Worm (Caenorhabditis elegans): ENCODE data around the gene gba-4.

Gene gba-4

DNA sequence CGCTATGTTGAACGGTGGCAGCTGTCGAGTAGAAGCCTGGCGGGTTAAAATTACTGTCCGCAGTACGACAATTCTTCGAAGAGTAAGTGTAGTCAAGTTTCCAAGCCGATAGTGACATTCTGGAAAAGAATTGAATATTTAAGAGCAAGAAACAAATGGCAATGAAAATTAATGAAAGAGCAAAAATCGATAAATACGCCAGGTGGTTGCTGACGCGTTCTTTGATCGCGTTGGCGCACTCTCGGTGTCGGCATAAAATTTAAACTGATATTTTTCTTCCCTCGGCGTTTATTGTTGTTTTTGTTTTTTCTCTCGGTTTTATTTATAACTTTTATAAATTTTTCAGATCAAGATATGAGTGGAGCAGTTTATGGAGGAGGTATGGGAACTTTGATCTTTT is 44.0 kb upstream of the gba-4 start, which contains the start of the genes perm-3 and swsn-6 (continued):
- TF ChIP-seq nhr-25 (tag; optimal IDR thresholded peaks at IDR 0.05; ENCODE audit: borderline replicate concordance, insufficient read depth) (no peak), daf-8 (GFP tag; IDR thresholded peaks at IDR 0.05) (no peak), aly-2 (tag; optimal IDR thresholded peaks at IDR 0.05) (no peak), fkh-10 (GFP tag; optimal IDR thresholded peaks at IDR 0.05) (no peak), lin-39 (tag; optimal IDR thresholded peaks at IDR 0.05) (no peak), unc-62 (GFP tag; optimal IDR thresholded peaks at IDR 0.05 in 1 of 2) (no peak), unc-62 (tag; optimal IDR thresholded peaks at IDR 0.05) (no peak), unc-39 (tag; optimal IDR thresholded peaks at IDR 0.05) (no peak), mep-1 (tag; optimal IDR thresholded peaks at IDR 0.05) (peak; percentile 78), T20F7.1 (GFP tag; optimal IDR thresholded peaks at IDR 0.05) (peak; percentile 41), zip-11 (GFP tag; IDR thresholded peaks at IDR 0.05) (no peak), snpc-1.2 (GFP tag; IDR thresholded peaks at IDR 0.05) (peak; percentile 82), daf-12 (tag; optimal IDR thresholded peaks at IDR 0.05) (no peak), egl-27 (tag; optimal IDR thresholded peaks at IDR 0.05) (no peak), mes-2 (tag; optimal IDR thresholded peaks at IDR 0.05; ENCODE audit: poor library complexity, severe bottlenecking) (peak; percentile 90), lsy-2 (tag; optimal IDR thresholded peaks at IDR 0.05) (peak; percentile 24 to 89), madf-9 (GFP tag; conservative IDR thresholded peaks at IDR 0.05) (0 out of 2 replicates have a peak, but pooled peaks have one; percentile 36), D1046.2 (GFP tag; IDR thresholded peaks at IDR 0.05) (no peak), spr-1 (tag; optimal IDR thresholded peaks at IDR 0.05) (peak; percentile 35), aha-1 (tag) (peak; percentile 32), lin-1 (GFP tag; IDR thresholded peaks at IDR 0.05) (no peak), lim-7 (GFP tag; IDR thresholded peaks at IDR 0.05) (no peak), pha-4 (GFP tag; IDR thresholded peaks at IDR 0.05) (peak; percentile 50; the same call in 1 of the 2 replicates), pha-4 (tag; optimal IDR thresholded peaks at IDR 0.05) (peak; percentile 50), zfp-3 (GFP tag; conservative IDR thresholded peaks at IDR 0.05) (0 out of 2 replicates have a peak, but pooled peaks have one; percentile 54), nhr-42 (GFP tag; IDR thresholded peaks at IDR 0.05) (no peak), php-3 (GFP tag; IDR thresholded peaks at IDR 0.05) (0 out of 2 replicates have a peak, but pooled peaks have one; percentile 45), nhr-111 (GFP tag; optimal IDR thresholded peaks at IDR 0.05) (no peak), jun-1 (tag; optimal IDR thresholded peaks at IDR 0.05) (no peak), lir-3 (tag; optimal IDR thresholded peaks at IDR 0.05) (no peak), duxl-1 (tag; optimal IDR thresholded peaks at IDR 0.05; ENCODE audit: poor library complexity) (peak; percentile 52), Y75B8A.6 (GFP tag; IDR thresholded peaks at IDR 0.05) (no peak), nhr-48 (tag; optimal IDR thresholded peaks at IDR 0.05) (peak; percentile 25), tag-97 (GFP tag; IDR thresholded peaks at IDR 0.05) (no peak), vab-7 (GFP tag; IDR thresholded peaks at IDR 0.05) (no peak), set-16 (GFP tag; IDR thresholded peaks at IDR 0.05) (no peak), nhr-41 (GFP tag; IDR thresholded peaks at IDR 0.05) (no peak), dve-1 (tag; optimal IDR thresholded peaks at IDR 0.05; ENCODE audit: insufficient read depth) (peak; percentile 62), nhr-11 (tag; optimal IDR thresholded peaks at IDR 0.05) (peak; percentile 19), ceh-32 (tag; optimal IDR thresholded peaks at IDR 0.05; ENCODE audit: poor library complexity) (no peak), zag-1 (tag; optimal IDR thresholded peaks at IDR 0.05) (no peak), R02D3.7 (tag; optimal IDR thresholded peaks at IDR 0.05) (no peak), arid-1 (GFP tag; conservative IDR thresholded peaks at IDR 0.05) (no peak), hlh-11 (tag; optimal IDR thresholded peaks at IDR 0.05) (peak; percentile 63)

All from whole organism, L4 larva.